Worm (Caenorhabditis elegans) whole organism, late embryonic: Measurements from ENCODE around the gene Y53F4B.43.
A peak's percentile ranks its signal among the peaks of the same experiment; 100 is the strongest.

Source experiments
- C08G9.2 ChIP-seq: sonication (generic microtip); optimal IDR thresholded peaks from 2 replicates; lab custom pipeline; 2016; ENCODE audit warnings: mild to moderate bottlenecking, missing genetic modification characterization, moderate library complexity, missing compliant biosample characterization
- C38D4.7 ChIP-seq: fragments of 200-800 bp; sonication (Bioruptor generic); optimal IDR thresholded peaks from 2 replicates; lab custom pipeline; 2018; ENCODE audit warnings: mild to moderate bottlenecking, missing genetic modification characterization, moderate library complexity, missing compliant biosample characterization
- F13H6.1 ChIP-seq: sonication (generic microtip); optimal IDR thresholded peaks from 2 replicates; lab custom pipeline; 2016; ENCODE audit warnings: missing genetic modification characterization, missing compliant biosample characterization
- T23F11.4 ChIP-seq: fragments of 200-800 bp; sonication (Bioruptor generic); optimal IDR thresholded peaks from 2 replicates; lab custom pipeline; 2018; ENCODE audit warnings: mild to moderate bottlenecking, missing genetic modification characterization, missing compliant biosample characterization
- Y22D7AL.16 ChIP-seq: sonication (generic microtip); optimal IDR thresholded peaks from 2 replicates; lab custom pipeline; 2016; ENCODE audit warnings: missing genetic modification characterization, missing compliant biosample characterization
- ahr-1 ChIP-seq: sonication (generic microtip); optimal IDR thresholded peaks from 2 replicates; lab custom pipeline; 2016; ENCODE audit warnings: missing genetic modification characterization, missing compliant biosample characterization
- ama-1 ChIP-seq: fragments of 150-350 bp; optimal IDR thresholded peaks from 2 replicates; lab custom pipeline; 2014
- ceh-18 ChIP-seq: sonication (generic microtip); optimal IDR thresholded peaks from 2 replicates; lab custom pipeline; 2016; ENCODE audit warnings: missing genetic modification characterization, missing compliant biosample characterization
- ceh-2 ChIP-seq: sonication (generic microtip); optimal IDR thresholded peaks from 2 replicates; lab custom pipeline; 2016; ENCODE audit warnings: missing genotype, missing genetic modification characterization, missing compliant biosample characterization
- ceh-24 ChIP-seq: sonication (generic microtip); optimal IDR thresholded peaks from 2 replicates; lab custom pipeline; 2016; ENCODE audit warnings: mild to moderate bottlenecking, missing genetic modification characterization, missing compliant biosample characterization
- ceh-31 ChIP-seq: sonication (generic microtip); optimal IDR thresholded peaks from 2 replicates; lab custom pipeline; 2016; ENCODE audit warnings: missing genetic modification characterization, missing compliant biosample characterization
- ceh-34 ChIP-seq: sonication (generic microtip); optimal IDR thresholded peaks from 2 replicates; lab custom pipeline; 2016; ENCODE audit warnings: mild to moderate bottlenecking, missing genetic modification characterization, missing compliant biosample characterization
- ceh-45 ChIP-seq: fragments of 200-800 bp; sonication (Bioruptor generic); IDR thresholded peaks from 2 replicates; pipeline ENCODE4 v1.3.6; 2022; ENCODE audit warnings: missing genetic modification reagents, missing genetic modification characterization, missing compliant biosample characterization
- ceh-48 ChIP-seq: sonication (generic microtip); optimal IDR thresholded peaks from 2 replicates; lab custom pipeline; 2016; ENCODE audit warnings: missing genetic modification characterization, inconsistent platforms, missing compliant biosample characterization
- che-1 ChIP-seq: sonication (generic microtip); optimal IDR thresholded peaks from 2 replicates; lab custom pipeline; 2016; ENCODE audit warnings: mild to moderate bottlenecking, missing genetic modification characterization, missing compliant biosample characterization
- dmd-4 ChIP-seq: sonication (generic microtip); optimal IDR thresholded peaks from 2 replicates; lab custom pipeline; 2016; ENCODE audit warnings: borderline replicate concordance, missing genetic modification characterization, missing compliant biosample characterization
- elt-2 ChIP-seq: sonication (generic microtip); optimal IDR thresholded peaks from 2 replicates; lab custom pipeline; 2016; ENCODE audit warnings: missing genetic modification reagents, missing genetic modification characterization, missing compliant biosample characterization
- elt-4 ChIP-seq: sonication (generic microtip); optimal IDR thresholded peaks from 2 replicates; lab custom pipeline; 2016; ENCODE audit warnings: missing genetic modification characterization, missing compliant biosample characterization
- ets-4 ChIP-seq: sonication (generic microtip); optimal IDR thresholded peaks from 2 replicates; lab custom pipeline; 2016; ENCODE audit warnings: missing genetic modification characterization, missing compliant biosample characterization
- eyg-1 ChIP-seq: sonication (generic microtip); optimal IDR thresholded peaks from 2 replicates; lab custom pipeline; 2016; ENCODE audit warnings: missing genotype, missing genetic modification characterization, missing compliant biosample characterization
- fax-1 ChIP-seq: sonication (generic microtip); optimal IDR thresholded peaks from 2 replicates; lab custom pipeline; 2016; ENCODE audit warnings: missing genotype, missing genetic modification characterization, missing compliant biosample characterization
- fkh-6 ChIP-seq: sonication (generic microtip); optimal IDR thresholded peaks from 2 replicates; lab custom pipeline; 2016; ENCODE audit warnings: missing genetic modification characterization, missing compliant biosample characterization
- gmeb-2 ChIP-seq: sonication (generic microtip); optimal IDR thresholded peaks from 2 replicates; lab custom pipeline; 2016; ENCODE audit warnings: missing genetic modification characterization, inconsistent platforms, missing compliant biosample characterization
- hlh-15 ChIP-seq: sonication (generic microtip); optimal IDR thresholded peaks from 2 replicates; lab custom pipeline; 2016; ENCODE audit warnings: missing genetic modification characterization, missing compliant biosample characterization
- hlh-6 ChIP-seq: sonication (generic microtip); optimal IDR thresholded peaks from 2 replicates; lab custom pipeline; 2016; ENCODE audit warnings: missing genotype, missing genetic modification characterization, missing compliant biosample characterization
- lim-6 ChIP-seq: sonication (generic microtip); optimal IDR thresholded peaks from 2 replicates; lab custom pipeline; 2016; ENCODE audit warnings: missing genetic modification characterization, missing compliant biosample characterization
- lin-11 ChIP-seq: fragments of 200-800 bp; sonication (Bioruptor generic); optimal IDR thresholded peaks from 2 replicates; lab custom pipeline; 2018; ENCODE audit warnings: mild to moderate bottlenecking, missing genetic modification characterization, missing compliant biosample characterization
- nfya-1 ChIP-seq: sonication (generic microtip); optimal IDR thresholded peaks from 2 replicates; lab custom pipeline; 2017; ENCODE audit warnings: missing genetic modification characterization, mild to moderate bottlenecking, missing compliant biosample characterization, antibody characterized with exemption, moderate library complexity
- nhr-11 ChIP-seq: fragments of 150-350 bp; optimal IDR thresholded peaks from 2 replicates; lab custom pipeline; 2014; ENCODE audit warnings: missing biosample characterization, missing genetic modification characterization
- nhr-232 ChIP-seq: sonication (generic microtip); optimal IDR thresholded peaks from 2 replicates; lab custom pipeline; 2016; ENCODE audit warnings: missing genetic modification characterization, missing compliant biosample characterization
- odd-2 ChIP-seq: sonication (generic microtip); optimal IDR thresholded peaks from 2 replicates; lab custom pipeline; 2017; ENCODE audit warnings: antibody characterized with exemption, mild to moderate bottlenecking, missing genetic modification characterization, missing compliant biosample characterization
- pat-9 ChIP-seq: fragments of 200-800 bp; sonication (Bioruptor generic); optimal IDR thresholded peaks from 2 replicates; lab custom pipeline; 2018; ENCODE audit warnings: mild to moderate bottlenecking, missing genetic modification characterization, moderate library complexity, missing compliant biosample characterization
- pha-2 ChIP-seq: sonication (generic microtip); optimal IDR thresholded peaks from 2 replicates; lab custom pipeline; 2017; ENCODE audit warnings: mild to moderate bottlenecking, missing genetic modification characterization, missing compliant biosample characterization
- pha-4 ChIP-seq: fragments of 150-350 bp; optimal IDR thresholded peaks from 2 replicates; lab custom pipeline; 2018; ENCODE audit warnings: missing biosample characterization, missing genetic modification reagents, missing genetic modification characterization
- ref-2 ChIP-seq: sonication (generic microtip); optimal IDR thresholded peaks from 2 replicates; lab custom pipeline; 2016; ENCODE audit warnings: missing genetic modification characterization, missing compliant biosample characterization
- rnt-1 ChIP-seq: sonication (generic microtip); optimal IDR thresholded peaks from 2 replicates; lab custom pipeline; 2016; ENCODE audit warnings: missing genetic modification characterization, missing compliant biosample characterization
- sox-2 ChIP-seq: fragments of 200-800 bp; sonication (Bioruptor generic); IDR thresholded peaks from 2 replicates; pipeline ENCODE4 v1.3.6; 2022; ENCODE audit warnings: missing genetic modification reagents, missing genetic modification characterization, missing compliant biosample characterization
- tbx-2 ChIP-seq: sonication (generic microtip); optimal IDR thresholded peaks from 2 replicates; lab custom pipeline; 2016; ENCODE audit warnings: missing genetic modification characterization, missing compliant biosample characterization
- tbx-7 ChIP-seq: sonication (generic microtip); optimal IDR thresholded peaks from 2 replicates; lab custom pipeline; 2016; ENCODE audit warnings: missing genotype, missing genetic modification characterization, missing compliant biosample characterization
- unc-55 ChIP-seq: sonication (generic microtip); optimal IDR thresholded peaks from 2 replicates; lab custom pipeline; 2017; ENCODE audit warnings: missing biosample characterization, missing genetic modification reagents, missing genetic modification characterization
- unc-86 ChIP-seq: sonication (generic microtip); optimal IDR thresholded peaks from 2 replicates; lab custom pipeline; 2016; ENCODE audit warnings: missing genetic modification characterization, missing compliant biosample characterization
- ztf-16 ChIP-seq: sonication (generic microtip); optimal IDR thresholded peaks from 2 replicates; lab custom pipeline; 2017; ENCODE audit warnings: missing genetic modification characterization, missing compliant biosample characterization

Gene Y53F4B.43

ce11 chrII:15003410-15003809 lies 15.1 kb downstream of the Y53F4B.43 start, which contains the start of gene Y53F4B.10:
Y53F4B.10 (minus strand) TSS chrII:15003510.
- TF ChIP-seq Y22D7AL.16 (tag; lab: Kevin White, UChicago) (no peak), nfya-1 (tag; lab: Kevin White, UChicago) (no peak), ets-4 (tag; lab: Kevin White, UChicago) (no peak), ceh-24 (tag; lab: Kevin White, UChicago) (no peak), eyg-1 (tag; lab: Kevin White, UChicago) (no peak), pat-9 (no peak), ama-1 (no peak), lim-6 (tag; lab: Kevin White, UChicago) (no peak), ztf-16 (tag; lab: Kevin White, UChicago) (no peak), rnt-1 (tag; lab: Kevin White, UChicago) (no peak), gmeb-2 (tag; lab: Kevin White, UChicago) (no peak), hlh-15 (tag; lab: Kevin White, UChicago) (no peak), ceh-18 (tag; lab: Kevin White, UChicago) (no peak), C08G9.2 (tag; lab: Kevin White, UChicago) (no peak), ceh-31 (tag; lab: Kevin White, UChicago) (no peak), unc-86 (tag; lab: Kevin White, UChicago) (no peak), elt-2 (tag; lab: Kevin White, UChicago) (no peak), sox-2 (no peak)

DNA sequence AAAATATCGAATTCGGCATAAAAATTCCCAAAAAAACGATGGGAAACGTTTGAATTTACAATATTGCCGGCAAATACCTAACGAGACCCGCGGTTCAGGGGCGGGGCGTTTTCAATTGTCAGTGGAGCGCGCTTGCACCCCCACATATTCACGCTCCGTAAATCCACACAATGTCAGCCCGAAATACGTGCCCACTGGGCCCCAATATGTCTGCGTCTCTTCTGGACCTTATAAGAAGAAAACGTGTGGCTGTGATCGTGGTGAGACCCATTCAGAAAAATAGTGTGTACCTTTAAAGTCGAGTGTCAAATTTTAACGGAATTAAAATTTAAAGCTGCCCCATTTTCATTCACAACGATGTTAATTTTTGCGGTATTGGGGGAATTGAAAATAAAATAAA lies 16.3 kb downstream of the Y53F4B.43 start:
- TF ChIP-seq pha-4 (tag; lab: Kevin White, UChicago) (no peak), elt-4 (tag; lab: Kevin White, UChicago) (no peak), odd-2 (tag; lab: Kevin White, UChicago) (no peak), nhr-232 (tag; lab: Kevin White, UChicago) (no peak), ceh-48 (tag; lab: Kevin White, UChicago) (no peak), ref-2 (tag; lab: Kevin White, UChicago) (no peak), pha-2 (no peak), fkh-6 (tag; lab: Kevin White, UChicago) (no peak), ceh-31 (tag; lab: Kevin White, UChicago) (no peak), nhr-11 (no peak), ceh-45 (GFP tag; lab: Robert Waterston, UW) (no peak), fax-1 (no peak), lin-11 (tag; lab: Kevin White, UChicago) (no peak), ceh-2 (no peak), F13H6.1 (tag; lab: Kevin White, UChicago) (no peak), ceh-34 (tag; lab: Kevin White, UChicago) (no peak), unc-55 (GFP tag; lab: Kevin White, UChicago) (no peak), dmd-4 (no peak)
- TF ChIP-seq, all 69 proteins: peak for 0

ce11 chrII:15005118-15005517 lies 16.8 kb downstream of the Y53F4B.43 start:
- TF ChIP-seq che-1 (tag; lab: Kevin White, UChicago) (no peak), C38D4.7 (GFP tag; lab: Kevin White, UChicago) (no peak), lin-11 (tag; lab: Kevin White, UChicago) (no peak)
- TF ChIP-seq, all 69 proteins: peak for 0

DNA sequence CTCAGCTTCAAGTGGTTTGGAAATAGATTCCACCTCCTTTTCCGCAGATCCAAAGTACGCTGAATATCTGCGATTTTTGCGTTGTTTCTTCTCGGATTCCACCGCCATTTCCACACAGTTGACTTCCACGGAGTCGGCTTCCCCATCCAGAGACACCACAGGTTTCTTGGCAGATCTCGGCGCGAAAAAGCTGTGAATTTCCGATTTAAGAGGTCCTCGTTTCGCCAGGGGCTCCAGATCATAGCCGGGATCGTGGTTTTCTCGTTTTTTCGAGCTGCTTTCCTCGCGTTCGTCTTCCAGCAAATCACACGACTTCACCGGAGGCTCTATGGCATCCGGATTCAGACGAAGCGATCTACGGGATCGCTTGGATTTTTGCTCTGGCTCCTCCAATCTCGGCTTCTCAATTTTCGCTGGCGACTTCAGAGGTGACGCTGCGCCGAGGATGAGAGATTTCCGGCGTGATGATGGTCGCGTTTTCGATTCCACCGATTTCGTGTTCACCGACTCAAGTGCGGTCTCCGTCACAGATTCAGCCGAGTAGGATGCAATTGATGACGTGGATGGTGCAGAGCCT lies 20.3 kb downstream of the Y53F4B.43 start:
- TF ChIP-seq ref-2 (tag; lab: Kevin White, UChicago) (peak; percentile 50), dmd-4 (peak; percentile 7), tbx-2 (peak; percentile 36), ceh-2 (peak; percentile 66), C38D4.7 (GFP tag; lab: Kevin White, UChicago) (no peak), ahr-1 (tag; lab: Kevin White, UChicago) (peak; percentile 3), ceh-31 (tag; lab: Kevin White, UChicago) (peak; percentile 73), ceh-45 (GFP tag; lab: Robert Waterston, UW) (no peak), fkh-6 (tag; lab: Kevin White, UChicago) (no peak), fax-1 (peak; percentile 8), ceh-34 (tag; lab: Kevin White, UChicago) (no peak), T23F11.4 (GFP tag; lab: Kevin White, UChicago) (no peak), C08G9.2 (tag; lab: Kevin White, UChicago) (peak; percentile 60), hlh-6 (tag; lab: Kevin White, UChicago) (peak; percentile 65), F13H6.1 (tag; lab: Kevin White, UChicago) (peak; percentile 48), tbx-7 (tag; lab: Kevin White, UChicago) (peak; percentile 68)
